Fruit fly (Drosophila melanogaster) ovary, adult (tissue): ENCODE results near the gene Taf3.

Experiments
- CG17801 ChIP-seq: fragments of 200-800 bp; optimal IDR thresholded peaks from 2 replicates; lab custom pipeline; 2019; ENCODE audit warnings: missing biosample characterization, mild to moderate bottlenecking, missing genetic modification characterization, moderate library complexity; ENCODE audit not compliant: partially characterized antibody

Taf3 gene

dm6 chr4:466543-466965, at the start of gene Taf3:
Taf3 (minus strand) TSS chr4:466828.
- peak; percentile 3 for TF ChIP-seq CG17801

dm6 chr4:509853-510252, 43.2 kb upstream of the Taf3 start:
- TF ChIP-seq CG17801: no peak

- TF ChIP-seq CG17801: no peak
Observed at dm6 chr4:508405-508955, 41.9 kb upstream of the Taf3 start.

- no peak for TF ChIP-seq CG17801
Observed at dm6 chr4:507252-508202, 40.9 kb upstream of the Taf3 start.

- no peak for TF ChIP-seq CG17801
Observed at dm6 chr4:505980-506614, 39.5 kb upstream of the Taf3 start.

dm6 chr4:505112-505619, 38.5 kb upstream of the Taf3 start:
- TF ChIP-seq CG17801: no peak

dm6 chr4:502510-503087, 36.0 kb upstream of the Taf3 start:
- TF ChIP-seq CG17801: no peak

- TF ChIP-seq CG17801: no peak
Observed at dm6 chr4:501479-501993, 34.9 kb upstream of the Taf3 start, which contains the start of gene zfh2. zfh2 (plus strand) TSS chr4:501810.

dm6 chr4:499080-499479, 32.5 kb upstream of the Taf3 start:
- TF ChIP-seq CG17801: no peak

dm6 chr4:498324-498850, 31.8 kb upstream of the Taf3 start:
- no peak for TF ChIP-seq CG17801

dm6 chr4:497724-498123, 31.1 kb upstream of the Taf3 start:
- no peak for TF ChIP-seq CG17801

dm6 chr4:492597-492996, 26.0 kb upstream of the Taf3 start:
- TF ChIP-seq CG17801: no peak

- no peak for TF ChIP-seq CG17801
Observed at dm6 chr4:490760-491317, 24.2 kb upstream of the Taf3 start.

dm6 chr4:490111-490510, 23.5 kb upstream of the Taf3 start:
- no peak for TF ChIP-seq CG17801

- no peak for TF ChIP-seq CG17801
Observed at dm6 chr4:489561-489881, 22.9 kb upstream of the Taf3 start.
